Fruit fly (Drosophila melanogaster) whole organism, embryonic: Measurements from ENCODE around the gene mdlc.
A peak's percentile ranks its signal among the peaks of the same experiment; 100 is the strongest.

Experiments
- B-H1 ChIP-seq: fragments of 200-800 bp; sonication (Bioruptor generic); IDR thresholded peaks from 3 replicates; pipeline ENCODE4 v1.3.6; 2022; ENCODE audit warnings: missing biosample characterization, missing genetic modification characterization
- CG10147 ChIP-seq: fragments of 200-800 bp; sonication (Bioruptor generic); optimal IDR thresholded peaks from 2 replicates; lab custom pipeline; 2019; ENCODE audit warnings: missing biosample characterization, mild to moderate bottlenecking, missing genetic modification characterization, moderate library complexity
- CG10267 ChIP-seq: fragments of 200-800 bp; sonication (Bioruptor generic); optimal IDR thresholded peaks from 2 replicates; lab custom pipeline; 2018; ENCODE audit warnings: missing biosample characterization, mild to moderate bottlenecking, missing genetic modification characterization, moderate library complexity
- CG10462 ChIP-seq: fragments of 200-800 bp; sonication (Bioruptor generic); optimal IDR thresholded peaks from 2 replicates; lab custom pipeline; 2016; ENCODE audit warnings: missing biosample characterization, missing genetic modification characterization
- CG12219 ChIP-seq: fragments of 200-800 bp; sonication (Bioruptor generic); optimal IDR thresholded peaks from 3 replicates; lab custom pipeline; 2018; ENCODE audit warnings: missing biosample characterization, mild to moderate bottlenecking, missing genetic modification characterization
- CG12299 ChIP-seq: fragments of 200-800 bp; sonication (Bioruptor generic); optimal IDR thresholded peaks from 2 replicates; lab custom pipeline; 2018; ENCODE audit warnings: missing biosample characterization, mild to moderate bottlenecking, missing genetic modification characterization
- CG1233 ChIP-seq: fragments of 200-800 bp; sonication (Bioruptor generic); optimal IDR thresholded peaks from 4 replicates; lab custom pipeline; 2018; ENCODE audit warnings: missing biosample characterization, mild to moderate bottlenecking, missing genetic modification characterization
- CG12659 ChIP-seq: fragments of 200-800 bp; sonication (Bioruptor generic); optimal IDR thresholded peaks from 3 replicates; lab custom pipeline; 2017; ENCODE audit warnings: mild to moderate bottlenecking, missing biosample characterization, missing genetic modification reagents, missing genetic modification characterization
- CG12942 ChIP-seq: fragments of 200-800 bp; sonication (Bioruptor generic); optimal IDR thresholded peaks from 3 replicates; lab custom pipeline; 2016; ENCODE audit warnings: missing biosample characterization, missing genetic modification characterization
- CG1602 ChIP-seq: fragments of 200-800 bp; sonication (Bioruptor generic); optimal IDR thresholded peaks from 3 replicates; lab custom pipeline; 2016; ENCODE audit warnings: missing biosample characterization, missing genetic modification characterization
- CG17385 ChIP-seq: fragments of 200-800 bp; sonication (Bioruptor generic); optimal IDR thresholded peaks from 3 replicates; lab custom pipeline; 2018; ENCODE audit warnings: missing biosample characterization, mild to moderate bottlenecking, missing genetic modification characterization
- CG18262 ChIP-seq: fragments of 200-800 bp; optimal IDR thresholded peaks from 3 replicates; lab custom pipeline; 2019; ENCODE audit warnings: missing biosample characterization, mild to moderate bottlenecking, missing genetic modification characterization, moderate library complexity
- CG2712 ChIP-seq: fragments of 200-800 bp; optimal IDR thresholded peaks from 3 replicates; lab custom pipeline; 2019; ENCODE audit warnings: missing biosample characterization, mild to moderate bottlenecking, missing genetic modification characterization, moderate library complexity
- CG32767 ChIP-seq: fragments of 200-800 bp; sonication (Bioruptor generic); IDR thresholded peaks from 2 replicates; pipeline ENCODE4 v1.3.6; 2022; ENCODE audit warnings: missing biosample characterization, missing genetic modification characterization
- CG34422 ChIP-seq: fragments of 200-800 bp; sonication (Bioruptor generic); IDR thresholded peaks from 3 replicates; pipeline ENCODE4 v1.3.6; 2022; ENCODE audit warnings: missing biosample characterization, missing genetic modification characterization
- CG3847 ChIP-seq: fragments of 200-800 bp; sonication (Bioruptor generic); IDR thresholded peaks from 2 replicates; pipeline ENCODE4 v1.3.6; 2022; ENCODE audit warnings: missing biosample characterization, missing genetic modification characterization
- CG4328 ChIP-seq: fragments of 200-800 bp; sonication (Bioruptor generic); optimal IDR thresholded peaks from 3 replicates; lab custom pipeline; 2017; ENCODE audit warnings: missing biosample characterization, missing genetic modification reagents, missing genetic modification characterization
- CG4404 ChIP-seq: fragments of 200-800 bp; sonication (Bioruptor generic); IDR thresholded peaks from 2 replicates; pipeline ENCODE4 v1.3.6; 2022; ENCODE audit warnings: missing biosample characterization, missing genetic modification characterization
- CG4617 ChIP-seq: fragments of 200-800 bp; sonication (Bioruptor generic); optimal IDR thresholded peaks from 3 replicates; lab custom pipeline; 2016; ENCODE audit warnings: missing biosample characterization, missing genetic modification characterization, borderline replicate concordance
- CG8089 ChIP-seq: fragments of 200-800 bp; sonication (Bioruptor generic); optimal IDR thresholded peaks from 3 replicates; lab custom pipeline; 2016; ENCODE audit warnings: missing biosample characterization, missing genetic modification characterization
- CG8478 ChIP-seq: fragments of >200 bp; optimal IDR thresholded peaks from 2 replicates; lab custom pipeline; 2018
- CG9797 ChIP-seq: fragments of 200-800 bp; sonication (Bioruptor generic); optimal IDR thresholded peaks from 3 replicates; lab custom pipeline; 2018; ENCODE audit warnings: missing biosample characterization, mild to moderate bottlenecking, missing genetic modification characterization
- CG9932 ChIP-seq: fragments of 200-800 bp; sonication (Bioruptor generic); IDR thresholded peaks from 2 replicates; pipeline ENCODE4 v1.3.6; 2022; ENCODE audit warnings: missing biosample characterization, missing genetic modification characterization
- HLH3B ChIP-seq: fragments of 200-800 bp; sonication (Bioruptor generic); IDR thresholded peaks from 2 replicates; pipeline ENCODE4 v1.3.6; 2022; ENCODE audit warnings: missing biosample characterization, missing genetic modification characterization
- HLH4C ChIP-seq: fragments of 200-800 bp; sonication (Bioruptor generic); IDR thresholded peaks from 3 replicates; pipeline ENCODE4 v1.3.6; 2022; ENCODE audit warnings: missing biosample characterization, missing genetic modification characterization; ENCODE audit not compliant: partially characterized antibody
- HLHmδ ChIP-seq: fragments of 200-800 bp; sonication (Bioruptor generic); optimal IDR thresholded peaks from 2 replicates; lab custom pipeline; 2018; ENCODE audit warnings: missing biosample characterization, mild to moderate bottlenecking, missing genetic modification characterization, moderate library complexity
- HmgD ChIP-seq: fragments of 200-800 bp; sonication (Bioruptor generic); optimal IDR thresholded peaks from 3 replicates; lab custom pipeline; 2016; ENCODE audit warnings: missing biosample characterization, missing genetic modification characterization
- Hmx ChIP-seq: fragments of 200-800 bp; sonication (Bioruptor generic); optimal IDR thresholded peaks from 2 replicates; lab custom pipeline; 2016; ENCODE audit warnings: missing biosample characterization, missing genetic modification characterization
- Med ChIP-seq: fragments of 200-800 bp; sonication (Bioruptor generic); peaks from one replicate; lab custom pipeline; 2016; ENCODE audit warnings: missing biosample characterization, missing genetic modification characterization, mild to moderate bottlenecking, inconsistent platforms, moderate library complexity
- Sox100B ChIP-seq: fragments of 200-800 bp; sonication (Bioruptor generic); optimal IDR thresholded peaks from 3 replicates; lab custom pipeline; 2018; ENCODE audit warnings: missing biosample characterization, mild to moderate bottlenecking, missing genetic modification characterization
- Sry-δ ChIP-seq: fragments of 200-800 bp; sonication (Bioruptor generic); optimal IDR thresholded peaks from 2 replicates; lab custom pipeline; 2016; ENCODE audit warnings: missing biosample characterization, missing genetic modification characterization
- bab2 ChIP-seq: fragments of 200-800 bp; sonication (Bioruptor generic); optimal IDR thresholded peaks from 2 replicates; lab custom pipeline; 2016; ENCODE audit warnings: missing biosample characterization, missing genetic modification characterization
- chinmo ChIP-seq: fragments of 200-800 bp; sonication (Bioruptor generic); IDR thresholded peaks from 4 replicates; pipeline ENCODE4 v1.3.6; 2022; ENCODE audit warnings: missing biosample characterization, missing genetic modification characterization; ENCODE audit not compliant: partially characterized antibody
- gcm2 ChIP-seq: fragments of 200-800 bp; sonication (Bioruptor generic); optimal IDR thresholded peaks from 2 replicates; lab custom pipeline; 2016; ENCODE audit warnings: missing biosample characterization, missing genetic modification characterization
- gfzf ChIP-seq: fragments of 200-800 bp; sonication (Bioruptor generic); optimal IDR thresholded peaks from 2 replicates; lab custom pipeline; 2016; ENCODE audit warnings: missing biosample characterization, mild to moderate bottlenecking, missing genetic modification characterization, moderate library complexity
- gsb ChIP-seq: fragments of 200-800 bp; sonication (Bioruptor generic); IDR thresholded peaks from 2 replicates; pipeline ENCODE4 v1.3.6; 2022; ENCODE audit warnings: missing biosample characterization, missing genetic modification characterization
- kay ChIP-seq: fragments of 200-800 bp; sonication (Bioruptor generic); optimal IDR thresholded peaks from 2 replicates; lab custom pipeline; 2016; ENCODE audit warnings: missing biosample characterization, missing genetic modification characterization
- knrl ChIP-seq: fragments of 200-800 bp; sonication (Bioruptor generic); IDR thresholded peaks from 3 replicates; pipeline ENCODE4 v1.3.6; 2022; ENCODE audit warnings: missing biosample characterization, missing genetic modification characterization; ENCODE audit not compliant: partially characterized antibody
- lbe ChIP-seq: fragments of 200-800 bp; sonication (Bioruptor generic); optimal IDR thresholded peaks from 2 replicates; lab custom pipeline; 2016; ENCODE audit warnings: missing biosample characterization, mild to moderate bottlenecking, missing genetic modification characterization
- luna ChIP-seq: fragments of 200-800 bp; sonication (Bioruptor generic); optimal IDR thresholded peaks from 2 replicates; lab custom pipeline; 2016; ENCODE audit warnings: missing biosample characterization, missing genetic modification characterization
- mam ChIP-seq: fragments of 200-800 bp; sonication (Bioruptor generic); optimal IDR thresholded peaks from 3 replicates; lab custom pipeline; 2016; ENCODE audit warnings: missing biosample characterization, missing genetic modification characterization
- nom ChIP-seq: fragments of 200-800 bp; sonication (Bioruptor generic); optimal IDR thresholded peaks from 2 replicates; lab custom pipeline; 2017; ENCODE audit warnings: missing biosample characterization, missing genetic modification characterization, mild to moderate bottlenecking, moderate library complexity, missing genetic modification reagents
- row ChIP-seq: fragments of 200-800 bp; sonication (Bioruptor generic); IDR thresholded peaks from 3 replicates; pipeline ENCODE4 v1.3.6; 2022; ENCODE audit warnings: missing biosample characterization, missing genetic modification characterization
- run ChIP-seq: fragments of 200-800 bp; sonication (Bioruptor generic); optimal IDR thresholded peaks from 3 replicates; lab custom pipeline; 2018; ENCODE audit warnings: missing biosample characterization, mild to moderate bottlenecking, missing genetic modification characterization
- sd ChIP-seq: fragments of 200-800 bp; sonication (Bioruptor generic); optimal IDR thresholded peaks from 3 replicates; lab custom pipeline; 2018; ENCODE audit warnings: missing biosample characterization, mild to moderate bottlenecking, missing genetic modification characterization, moderate library complexity
- sisA ChIP-seq: fragments of 200-800 bp; sonication (Bioruptor generic); IDR thresholded peaks from 2 replicates; pipeline ENCODE4 v1.3.6; 2022; ENCODE audit warnings: missing biosample characterization, missing genetic modification characterization
- sna ChIP-seq: fragments of 200-800 bp; sonication (Bioruptor generic); IDR thresholded peaks from 2 replicates; pipeline ENCODE4 v1.3.6; 2022; ENCODE audit warnings: missing biosample characterization, missing genetic modification characterization; ENCODE audit not compliant: partially characterized antibody
- stwl ChIP-seq: fragments of 200-800 bp; sonication (Bioruptor generic); optimal IDR thresholded peaks from 3 replicates; lab custom pipeline; 2018; ENCODE audit warnings: missing biosample characterization, mild to moderate bottlenecking, missing genetic modification characterization, moderate library complexity
- tll ChIP-seq, 2 experiments: fragments of 200-800 bp in 1 of 2; fragments of >200 bp in 1 of 2; sonication (Bioruptor generic) in 1 of 2; optimal IDR thresholded peaks; 2 replicates each; lab custom pipeline; 2017 to 2019; ENCODE audit warnings: missing biosample characterization in 2 of 2, missing genetic modification characterization in 2 of 2, mild to moderate bottlenecking in 1 of 2, moderate library complexity in 1 of 2
- toy ChIP-seq: fragments of 200-800 bp; sonication (Bioruptor generic); IDR thresholded peaks from 2 replicates; pipeline ENCODE4 v1.3.6; 2022; ENCODE audit warnings: missing biosample characterization, missing genetic modification characterization
- zfh2 ChIP-seq: fragments of 200-800 bp; sonication (Bioruptor generic); optimal IDR thresholded peaks from 2 replicates; lab custom pipeline; 2016; ENCODE audit warnings: missing biosample characterization, missing genetic modification characterization

mdlc gene

DNA sequence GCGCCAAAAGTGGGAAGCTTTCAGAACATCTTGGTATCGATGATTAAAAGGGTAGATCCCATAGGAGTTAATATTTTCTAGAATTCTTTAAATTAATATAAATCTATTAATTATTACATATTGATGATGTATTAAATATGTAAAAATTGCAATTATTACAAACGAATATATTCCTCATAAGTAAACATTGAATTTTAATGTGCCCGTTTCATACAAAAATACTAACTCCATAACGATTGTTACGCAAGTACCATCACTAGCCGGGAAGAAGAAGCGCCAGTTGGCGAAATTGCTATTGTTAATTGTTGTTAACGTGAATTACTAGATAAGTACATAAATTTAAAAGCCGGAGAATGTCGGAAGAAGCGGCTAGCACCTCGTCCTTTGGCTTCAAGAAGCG, at the start of gene mdlc:
TSS of gene mdlc (plus strand) at position 248 of the 400 bp plus-strand sequence.
- TF ChIP-seq CG3847 (GFP tag; lab: Robert Waterston, UW), result peak; percentile 26; the same call in 1 of the 2 replicates
- no peak for TF ChIP-seq CG4328 (GFP tag; lab: Kevin White, UChicago)
- TF ChIP-seq CG17385, result peak; percentile 94
- no peak for TF ChIP-seq CG12299 (tag; lab: Kevin White, UChicago)
- no peak for TF ChIP-seq HLH4C (GFP tag; lab: Robert Waterston, UW)
- no peak for TF ChIP-seq CG2712 (tag; lab: Kevin White, UChicago)
- TF ChIP-seq chinmo (GFP tag; lab: Robert Waterston, UW), result no peak
- TF ChIP-seq CG32767 (GFP tag; lab: Robert Waterston, UW), result no peak
- TF ChIP-seq gcm2 (GFP tag; lab: Kevin White, UChicago), result no peak
- TF ChIP-seq gsb (GFP tag; lab: Robert Waterston, UW), result no peak
- peak; percentile 61 for TF ChIP-seq CG9797 (GFP tag; lab: Kevin White, UChicago)
- TF ChIP-seq zfh2, result no peak
- TF ChIP-seq CG34422, result peak; percentile 78; the same call in 1 of the 3 replicates
- no peak for TF ChIP-seq HLH3B (GFP tag; lab: Robert Waterston, UW)
- TF ChIP-seq bab2, result no peak
- no peak for TF ChIP-seq B-H1 (GFP tag; lab: Robert Waterston, UW)
- no peak for TF ChIP-seq kay (GFP tag; lab: Kevin White, UChicago)
- no peak for TF ChIP-seq sd (tag; lab: Kevin White, UChicago)
- TF ChIP-seq CG1602 (GFP tag; lab: Kevin White, UChicago), result no peak
- TF ChIP-seq mam (GFP tag; lab: Kevin White, UChicago), result peak; percentile 13
- peak; percentile 55; the same call in 1 of the 2 replicates for TF ChIP-seq CG9932
- no peak for TF ChIP-seq luna (GFP tag; lab: Kevin White, UChicago)
- TF ChIP-seq CG4404 (GFP tag; lab: Robert Waterston, UW), result no peak
- TF ChIP-seq CG12659 (GFP tag; lab: Kevin White, UChicago), result peak; percentile 42
- TF ChIP-seq CG8478 (lab: Kevin White, UChicago), result no peak
- no peak for TF ChIP-seq lbe
- no peak for TF ChIP-seq CG8089 (GFP tag; lab: Kevin White, UChicago)
- TF ChIP-seq HLHmδ (GFP tag; lab: Kevin White, UChicago), result no peak
- no peak for TF ChIP-seq HmgD
- no peak for TF ChIP-seq CG1233 (GFP tag; lab: Kevin White, UChicago)
- TF ChIP-seq CG18262 (tag; lab: Kevin White, UChicago), result no peak
- peak; percentile 76 for TF ChIP-seq knrl
- no peak for TF ChIP-seq sisA
- peak; percentile 11 for TF ChIP-seq Sox100B
- TF ChIP-seq Hmx (GFP tag; lab: Kevin White, UChicago), result no peak
- TF ChIP-seq nom (GFP tag; lab: Kevin White, UChicago), result no peak
- TF ChIP-seq gfzf (GFP tag; lab: Kevin White, UChicago), result peak; percentile 56
- no peak for TF ChIP-seq toy
- peak; percentile 83 for TF ChIP-seq stwl (tag; lab: Kevin White, UChicago)
- peak; percentile 77 for TF ChIP-seq Sry-δ (GFP tag; lab: Kevin White, UChicago)
- TF ChIP-seq CG10462 (GFP tag; lab: Kevin White, UChicago), result no peak
- no peak for TF ChIP-seq CG12942 (GFP tag; lab: Kevin White, UChicago)
- TF ChIP-seq CG4617 (GFP tag; lab: Kevin White, UChicago), result peak; percentile 29
- no peak for TF ChIP-seq tll (GFP tag; optimal IDR thresholded peaks at IDR 0.05; lab: Kevin White, UChicago)
- no peak for TF ChIP-seq run (tag; lab: Kevin White, UChicago)
- TF ChIP-seq row (GFP tag; lab: Robert Waterston, UW), result peak; percentile 78
- TF ChIP-seq CG10267 (tag; lab: Kevin White, UChicago), result peak; percentile 15
- peak; percentile 13 for TF ChIP-seq CG10147
- TF ChIP-seq CG12219, result no peak
- TF ChIP-seq Med, result peak; percentile 63
- 0 out of 2 replicates have a peak, but pooled peaks have one; percentile 53 for TF ChIP-seq sna (GFP tag; lab: Robert Waterston, UW)
